Worm (Caenorhabditis elegans) whole organism, late embryonic: ENCODE data around the gene col-72.

Source experiments
- C08G9.2 ChIP-seq: sonication (generic microtip); optimal IDR thresholded peaks from 2 replicates; lab custom pipeline; 2016; ENCODE audit warnings: mild to moderate bottlenecking, missing genetic modification characterization, moderate library complexity, missing compliant biosample characterization
- C38D4.7 ChIP-seq: fragments of 200-800 bp; sonication (Bioruptor generic); optimal IDR thresholded peaks from 2 replicates; lab custom pipeline; 2018; ENCODE audit warnings: mild to moderate bottlenecking, missing genetic modification characterization, moderate library complexity, missing compliant biosample characterization
- F13H6.1 ChIP-seq: sonication (generic microtip); optimal IDR thresholded peaks from 2 replicates; lab custom pipeline; 2016; ENCODE audit warnings: missing genetic modification characterization, missing compliant biosample characterization
- K09A11.1 ChIP-seq: sonication (generic microtip); optimal IDR thresholded peaks from 2 replicates; lab custom pipeline; 2017; ENCODE audit warnings: antibody characterized with exemption, mild to moderate bottlenecking, missing genetic modification characterization, missing compliant biosample characterization; ENCODE audit not compliant: insufficient read depth
- Y22D7AL.16 ChIP-seq: sonication (generic microtip); optimal IDR thresholded peaks from 2 replicates; lab custom pipeline; 2016; ENCODE audit warnings: missing genetic modification characterization, missing compliant biosample characterization
- ahr-1 ChIP-seq: sonication (generic microtip); optimal IDR thresholded peaks from 2 replicates; lab custom pipeline; 2016; ENCODE audit warnings: missing genetic modification characterization, missing compliant biosample characterization
- ceh-14 ChIP-seq: sonication (generic microtip); optimal IDR thresholded peaks from 2 replicates; lab custom pipeline; 2016; ENCODE audit warnings: missing genotype, missing genetic modification characterization, missing compliant biosample characterization
- ceh-18 ChIP-seq: sonication (generic microtip); optimal IDR thresholded peaks from 2 replicates; lab custom pipeline; 2016; ENCODE audit warnings: missing genetic modification characterization, missing compliant biosample characterization
- ceh-19 ChIP-seq: fragments of 200-800 bp; sonication (Bioruptor generic); optimal IDR thresholded peaks from 2 replicates; lab custom pipeline; 2018; ENCODE audit warnings: mild to moderate bottlenecking, missing genetic modification characterization, missing compliant biosample characterization
- ceh-2 ChIP-seq: sonication (generic microtip); optimal IDR thresholded peaks from 2 replicates; lab custom pipeline; 2016; ENCODE audit warnings: missing genotype, missing genetic modification characterization, missing compliant biosample characterization
- ceh-34 ChIP-seq: sonication (generic microtip); optimal IDR thresholded peaks from 2 replicates; lab custom pipeline; 2016; ENCODE audit warnings: mild to moderate bottlenecking, missing genetic modification characterization, missing compliant biosample characterization
- ceh-45 ChIP-seq: fragments of 200-800 bp; sonication (Bioruptor generic); IDR thresholded peaks from 2 replicates; pipeline ENCODE4 v1.3.6; 2022; ENCODE audit warnings: missing genetic modification reagents, missing genetic modification characterization, missing compliant biosample characterization
- ceh-6 ChIP-seq: fragments of 200-800 bp; sonication (Bioruptor generic); optimal IDR thresholded peaks from 2 replicates; lab custom pipeline; 2018; ENCODE audit warnings: mild to moderate bottlenecking, missing genetic modification characterization, missing compliant biosample characterization
- ceh-9 ChIP-seq: sonication (generic microtip); optimal IDR thresholded peaks from 2 replicates; lab custom pipeline; 2016; ENCODE audit warnings: mild to moderate bottlenecking, missing genetic modification characterization, inconsistent platforms, missing compliant biosample characterization
- che-1 ChIP-seq: sonication (generic microtip); optimal IDR thresholded peaks from 2 replicates; lab custom pipeline; 2016; ENCODE audit warnings: mild to moderate bottlenecking, missing genetic modification characterization, missing compliant biosample characterization
- dve-1 ChIP-seq: sonication (generic microtip); optimal IDR thresholded peaks from 2 replicates; lab custom pipeline; 2017; ENCODE audit warnings: antibody characterized with exemption, mild to moderate bottlenecking, missing genetic modification characterization, missing compliant biosample characterization
- eyg-1 ChIP-seq: sonication (generic microtip); optimal IDR thresholded peaks from 2 replicates; lab custom pipeline; 2016; ENCODE audit warnings: missing genotype, missing genetic modification characterization, missing compliant biosample characterization
- fax-1 ChIP-seq: sonication (generic microtip); optimal IDR thresholded peaks from 2 replicates; lab custom pipeline; 2016; ENCODE audit warnings: missing genotype, missing genetic modification characterization, missing compliant biosample characterization
- fkh-6 ChIP-seq: sonication (generic microtip); optimal IDR thresholded peaks from 2 replicates; lab custom pipeline; 2016; ENCODE audit warnings: missing genetic modification characterization, missing compliant biosample characterization
- gmeb-2 ChIP-seq: sonication (generic microtip); optimal IDR thresholded peaks from 2 replicates; lab custom pipeline; 2016; ENCODE audit warnings: missing genetic modification characterization, inconsistent platforms, missing compliant biosample characterization
- hlh-15 ChIP-seq: sonication (generic microtip); optimal IDR thresholded peaks from 2 replicates; lab custom pipeline; 2016; ENCODE audit warnings: missing genetic modification characterization, missing compliant biosample characterization
- hlh-6 ChIP-seq: sonication (generic microtip); optimal IDR thresholded peaks from 2 replicates; lab custom pipeline; 2016; ENCODE audit warnings: missing genotype, missing genetic modification characterization, missing compliant biosample characterization
- lim-6 ChIP-seq: sonication (generic microtip); optimal IDR thresholded peaks from 2 replicates; lab custom pipeline; 2016; ENCODE audit warnings: missing genetic modification characterization, missing compliant biosample characterization
- lin-11 ChIP-seq: fragments of 200-800 bp; sonication (Bioruptor generic); optimal IDR thresholded peaks from 2 replicates; lab custom pipeline; 2018; ENCODE audit warnings: mild to moderate bottlenecking, missing genetic modification characterization, missing compliant biosample characterization
- nhr-11 ChIP-seq: fragments of 150-350 bp; optimal IDR thresholded peaks from 2 replicates; lab custom pipeline; 2014; ENCODE audit warnings: missing biosample characterization, missing genetic modification characterization
- nhr-232 ChIP-seq: sonication (generic microtip); optimal IDR thresholded peaks from 2 replicates; lab custom pipeline; 2016; ENCODE audit warnings: missing genetic modification characterization, missing compliant biosample characterization
- npax-4 ChIP-seq: sonication (generic microtip); optimal IDR thresholded peaks from 2 replicates; lab custom pipeline; 2016; ENCODE audit warnings: missing genetic modification characterization, missing compliant biosample characterization
- pag-3 ChIP-seq: sonication (generic microtip); optimal IDR thresholded peaks from 2 replicates; lab custom pipeline; 2016; ENCODE audit warnings: missing compliant biosample characterization, missing genetic modification characterization, borderline replicate concordance
- pat-9 ChIP-seq: fragments of 200-800 bp; sonication (Bioruptor generic); optimal IDR thresholded peaks from 2 replicates; lab custom pipeline; 2018; ENCODE audit warnings: mild to moderate bottlenecking, missing genetic modification characterization, moderate library complexity, missing compliant biosample characterization
- pax-1 ChIP-seq: fragments of 150-350 bp; optimal IDR thresholded peaks from 2 replicates; lab custom pipeline; 2014; ENCODE audit warnings: missing biosample characterization, missing genetic modification characterization
- pha-4 ChIP-seq: fragments of 150-350 bp; optimal IDR thresholded peaks from 2 replicates; lab custom pipeline; 2018; ENCODE audit warnings: missing biosample characterization, missing genetic modification reagents, missing genetic modification characterization
- ref-2 ChIP-seq: sonication (generic microtip); optimal IDR thresholded peaks from 2 replicates; lab custom pipeline; 2016; ENCODE audit warnings: missing genetic modification characterization, missing compliant biosample characterization
- rnt-1 ChIP-seq: sonication (generic microtip); optimal IDR thresholded peaks from 2 replicates; lab custom pipeline; 2016; ENCODE audit warnings: missing genetic modification characterization, missing compliant biosample characterization
- sdc-2 ChIP-seq: sonication (generic microtip); optimal IDR thresholded peaks from 2 replicates; lab custom pipeline; 2016; ENCODE audit warnings: missing genotype, missing genetic modification characterization, missing compliant biosample characterization
- sox-4 ChIP-seq: sonication (generic microtip); optimal IDR thresholded peaks from 2 replicates; lab custom pipeline; 2017; ENCODE audit warnings: mild to moderate bottlenecking, missing genetic modification characterization, inconsistent platforms, missing compliant biosample characterization
- syd-9 ChIP-seq: sonication (generic microtip); optimal IDR thresholded peaks from 2 replicates; lab custom pipeline; 2016; ENCODE audit warnings: mild to moderate bottlenecking, missing genetic modification characterization, moderate library complexity, missing compliant biosample characterization
- tbx-2 ChIP-seq: sonication (generic microtip); optimal IDR thresholded peaks from 2 replicates; lab custom pipeline; 2016; ENCODE audit warnings: missing genetic modification characterization, missing compliant biosample characterization
- ttx-3 ChIP-seq: sonication (generic microtip); optimal IDR thresholded peaks from 2 replicates; lab custom pipeline; 2016; ENCODE audit warnings: missing genetic modification reagents, missing genetic modification characterization, missing compliant biosample characterization
- unc-3 ChIP-seq, 2 experiments: fragments of 200-800 bp in 1 of 2; sonication (Bioruptor generic) in 1 of 2; sonication (generic microtip) in 1 of 2; conservative IDR thresholded peaks in 1 of 2; optimal IDR thresholded peaks in 1 of 2; 2 replicates each; pipeline versions ENCODE4 v1.3.6 to Lab custom; 2016 to 2022; ENCODE audit warnings: missing compliant biosample characterization in 2 of 2, missing genetic modification characterization in 2 of 2, missing genetic modification reagents in 1 of 2
- unc-42 ChIP-seq: sonication (generic microtip); optimal IDR thresholded peaks from 2 replicates; lab custom pipeline; 2016; ENCODE audit warnings: missing genotype, missing genetic modification characterization, missing compliant biosample characterization
- unc-86 ChIP-seq: sonication (generic microtip); optimal IDR thresholded peaks from 2 replicates; lab custom pipeline; 2016; ENCODE audit warnings: missing genetic modification characterization, missing compliant biosample characterization
- zip-5 ChIP-seq: sonication (generic microtip); optimal IDR thresholded peaks from 2 replicates; lab custom pipeline; 2016; ENCODE audit warnings: missing genetic modification characterization, missing compliant biosample characterization
- ztf-16 ChIP-seq: sonication (generic microtip); optimal IDR thresholded peaks from 2 replicates; lab custom pipeline; 2017; ENCODE audit warnings: missing genetic modification characterization, missing compliant biosample characterization

The col-72 gene

ce11 chrII:3567576-3567975 is 43.6 kb upstream of the col-72 start:
- TF ChIP-seq C08G9.2 (peak; percentile 42), hlh-15 (peak; percentile 43), che-1 (tag; lab: Kevin White, UChicago) (peak; percentile 49), F13H6.1 (tag; lab: Kevin White, UChicago) (peak; percentile 2), tbx-2 (tag; lab: Kevin White, UChicago) (peak; percentile 4), Y22D7AL.16 (peak; percentile 41), C38D4.7 (peak; percentile 37), lin-11 (tag; lab: Kevin White, UChicago) (peak; percentile 38), ceh-45 (peak; percentile 55; the same call in 1 of the 2 replicates), K09A11.1 (peak; percentile 12), unc-3 (GFP tag; conservative IDR thresholded peaks at IDR 0.05; lab: Robert Waterston, UW) (peak; percentile 40; the same call in 1 of the 2 replicates), unc-3 (tag; optimal IDR thresholded peaks at IDR 0.05; lab: Kevin White, UChicago) (peak; percentile 42), sox-4 (tag; lab: Kevin White, UChicago) (peak; percentile 42), hlh-6 (peak; percentile 61), zip-5 (tag; lab: Kevin White, UChicago) (peak; percentile 12), sdc-2 (peak; percentile 20), unc-86 (tag; lab: Kevin White, UChicago) (peak; percentile 34), eyg-1 (tag; lab: Kevin White, UChicago) (peak; percentile 60), ceh-19 (GFP tag; lab: Kevin White, UChicago) (peak; percentile 25), pat-9 (tag; lab: Kevin White, UChicago) (peak; percentile 55), fax-1 (tag; lab: Kevin White, UChicago) (peak; percentile 19), ceh-6 (GFP tag; lab: Kevin White, UChicago) (peak; percentile 70), ref-2 (tag; lab: Kevin White, UChicago) (peak; percentile 8), nhr-232 (tag; lab: Kevin White, UChicago) (peak; percentile 30), fkh-6 (tag; lab: Kevin White, UChicago) (peak; percentile 55), gmeb-2 (tag; lab: Kevin White, UChicago) (peak; percentile 55), dve-1 (peak; percentile 23), syd-9 (tag; lab: Kevin White, UChicago) (peak; percentile 46), ztf-16 (tag; lab: Kevin White, UChicago) (peak; percentile 25)

- no peak for TF ChIP-seq ceh-2
- no peak for TF ChIP-seq ceh-18 (tag; lab: Kevin White, UChicago)
- no peak for TF ChIP-seq lim-6
- no peak for TF ChIP-seq hlh-6
- TF ChIP-seq ttx-3 (tag; lab: Kevin White, UChicago), result no peak
- no peak for TF ChIP-seq sdc-2
- no peak for TF ChIP-seq pat-9 (tag; lab: Kevin White, UChicago)
- TF ChIP-seq ceh-14 (tag; lab: Kevin White, UChicago), result no peak
- TF ChIP-seq pha-4 (tag; lab: Kevin White, UChicago), result no peak
- TF ChIP-seq fax-1 (tag; lab: Kevin White, UChicago), result no peak
- no peak for TF ChIP-seq ahr-1 (tag; lab: Kevin White, UChicago)
- no peak for TF ChIP-seq C38D4.7
Observed at ce11 chrII:3567066-3567465, 43.1 kb upstream of the col-72 start.

ce11 chrII:3562419-3562818 is 38.4 kb upstream of the col-72 start, which contains the start of gene W10G11.3:
TSS of gene W10G11.3 (minus strand) at chrII:3562519.
- TF ChIP-seq ceh-9 (tag; lab: Kevin White, UChicago) (no peak), ceh-34 (no peak), fax-1 (tag; lab: Kevin White, UChicago) (no peak), C08G9.2 (no peak), pha-4 (tag; lab: Kevin White, UChicago) (no peak), ceh-14 (tag; lab: Kevin White, UChicago) (no peak), pag-3 (tag; lab: Kevin White, UChicago) (no peak), pax-1 (no peak), npax-4 (tag; lab: Kevin White, UChicago) (no peak), rnt-1 (tag; lab: Kevin White, UChicago) (no peak), nhr-11 (tag; lab: Kevin White, UChicago) (no peak), unc-42 (tag; lab: Kevin White, UChicago) (no peak)
